Worm (Caenorhabditis elegans) whole organism, dauer: ENCODE measurements around the gene C12D8.20.

Experiments
- unc-62 ChIP-seq: sonication (generic microtip); optimal IDR thresholded peaks from 2 replicates; lab custom pipeline; 2017; ENCODE audit warnings: missing biosample characterization, missing genetic modification reagents, missing genetic modification characterization

Gene C12D8.20

ce11 chrV:10222007-10222406, at the start of gene C12D8.20:
Gene C12D8.20 (plus strand): TSS chrV:10222307.
- no peak for TF ChIP-seq unc-62

ce11 chrV:10173653-10174052, 48.5 kb upstream of the C12D8.20 start, which contains the start of gene egl-3:
Gene egl-3 (minus strand): TSS chrV:10173753.
- TF ChIP-seq unc-62: no peak

DNA sequence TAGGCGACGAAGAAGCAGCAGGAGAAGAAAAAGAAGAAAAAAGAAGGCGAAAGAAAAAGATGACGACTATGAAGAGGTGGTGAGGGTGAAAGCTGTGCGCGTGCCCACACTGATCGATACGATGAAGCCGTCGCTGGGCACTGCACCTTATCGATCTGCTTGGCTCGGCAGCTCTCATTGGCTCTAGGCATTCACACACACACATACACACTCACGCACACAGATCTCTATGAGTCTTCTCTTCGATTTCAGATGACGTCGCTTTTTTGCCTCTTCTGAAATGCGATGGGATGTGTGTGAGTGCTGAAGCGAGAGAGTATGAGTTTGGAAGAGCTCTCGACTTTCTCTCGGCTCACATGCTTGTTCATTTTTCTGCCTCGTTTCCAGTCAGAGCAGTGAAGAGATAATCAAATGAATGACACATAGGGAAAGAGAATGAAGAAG, 47.5 kb upstream of the C12D8.20 start:
- no peak for TF ChIP-seq unc-62

DNA sequence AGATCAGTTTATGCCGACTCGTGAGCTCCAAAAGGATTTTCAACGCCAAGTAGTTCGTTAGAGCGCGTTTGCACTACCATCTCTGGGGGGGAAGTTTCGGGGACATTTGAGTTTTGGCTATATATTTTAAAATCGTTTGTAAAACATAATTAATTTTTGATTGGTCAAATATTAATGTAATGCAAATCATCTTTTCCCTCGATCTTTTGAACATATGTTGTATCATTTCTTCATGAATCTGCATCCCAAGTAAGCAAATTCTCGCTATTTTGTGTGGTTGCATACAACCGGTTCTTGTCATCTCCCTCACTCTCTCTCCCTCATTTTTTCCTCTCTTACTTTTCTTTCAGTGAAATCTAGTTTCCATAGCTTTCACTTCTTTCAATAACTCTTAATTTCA, 43.9 kb upstream of the C12D8.20 start:
- no peak for TF ChIP-seq unc-62

DNA sequence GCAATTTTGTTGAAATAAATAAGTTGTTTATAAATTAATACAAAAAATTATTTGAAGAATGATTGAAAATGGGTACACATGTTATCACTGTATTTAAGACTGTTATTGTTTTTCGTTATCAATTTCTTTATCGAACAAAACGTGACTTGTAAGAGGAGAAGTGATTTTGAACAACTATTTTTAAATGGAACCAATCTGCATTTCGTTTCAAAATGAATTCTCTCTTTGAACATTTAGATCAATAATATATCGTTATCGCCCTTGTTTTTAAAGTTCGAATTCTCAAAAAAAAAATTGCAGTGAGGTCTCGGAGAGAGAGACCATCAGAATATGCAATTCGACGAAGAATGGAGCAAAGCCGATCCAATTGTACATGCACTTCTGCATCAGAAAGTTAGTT, 42.9 kb upstream of the C12D8.20 start, which contains the start of gene cul-5:
cul-5 (plus strand) TSS at position 301 of the 400 bp plus-strand sequence.
- TF ChIP-seq unc-62: no peak

- TF ChIP-seq unc-62: no peak
These were observed 39.1 kb upstream of the C12D8.20 start, which contains the start of gene ZK856.4 for ce11 chrV:10182984-10183383. Gene ZK856.4 (plus strand): TSS chrV:10183284.

DNA sequence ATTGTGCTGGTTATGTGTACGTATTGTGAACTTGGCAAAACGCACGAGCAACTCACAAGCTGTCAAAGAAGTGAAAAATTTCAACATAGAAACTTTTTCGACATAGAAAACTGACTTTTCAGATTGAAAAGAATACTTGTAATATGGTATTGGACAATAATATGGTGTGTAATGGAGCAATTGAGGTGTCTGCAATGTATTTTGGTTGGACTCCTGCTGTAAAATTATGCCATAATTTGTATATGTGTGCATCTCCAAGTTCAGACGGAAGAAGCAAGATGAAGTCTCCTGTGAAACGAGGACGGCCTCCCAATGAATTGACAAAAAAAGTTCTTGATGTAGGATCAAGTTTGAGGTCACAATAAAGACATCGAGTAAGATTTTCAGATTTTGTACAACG, 38.3 kb upstream of the C12D8.20 start:
- TF ChIP-seq unc-62: no peak

ce11 chrV:10185719-10186118, 36.4 kb upstream of the C12D8.20 start, which contains the start of gene ZK856.18:
Gene ZK856.18 (minus strand): TSS chrV:10186007.
- no peak for TF ChIP-seq unc-62

- TF ChIP-seq unc-62: no peak
These were observed 32.0 kb upstream of the C12D8.20 start, which contains the start of gene ZK856.5 for ce11 chrV:10190081-10190556. Gene ZK856.5 (minus strand): TSS chrV:10190131.

DNA sequence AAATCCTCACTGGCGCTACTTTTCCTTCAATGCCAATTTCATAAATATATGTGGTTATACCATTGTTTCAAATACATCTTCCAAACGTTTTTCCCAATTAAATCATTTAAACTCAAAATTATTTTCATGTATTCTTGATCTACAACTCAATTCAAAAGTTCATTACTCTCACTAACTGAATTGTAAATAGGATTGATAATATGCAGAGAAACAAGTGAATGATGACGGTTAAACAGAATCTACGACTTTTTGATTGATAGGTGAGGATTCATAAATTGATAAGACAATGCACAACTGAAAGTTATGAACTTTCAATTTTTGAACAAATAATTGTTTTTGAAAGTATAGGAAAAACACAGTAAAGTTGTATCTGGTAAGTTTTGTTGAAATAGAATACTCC, 30.9 kb upstream of the C12D8.20 start:
- no peak for TF ChIP-seq unc-62

DNA sequence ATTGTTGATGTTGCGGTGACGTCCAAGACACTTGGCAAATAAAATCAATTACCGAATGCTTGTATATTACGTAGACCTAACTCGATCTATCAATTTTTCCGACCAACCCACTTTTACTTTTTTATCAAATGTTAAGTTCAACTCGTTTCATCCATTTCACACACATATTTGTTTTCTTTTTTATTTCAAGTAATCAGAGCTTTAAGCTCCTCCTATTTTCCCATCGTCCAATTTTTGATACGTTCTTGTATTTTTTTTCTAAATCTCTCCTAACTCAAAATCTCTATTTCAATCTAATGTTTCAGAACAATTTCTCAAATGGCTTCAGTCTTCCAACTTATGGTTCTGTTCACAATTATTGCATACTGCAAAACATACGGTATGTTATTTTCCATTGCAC, 23.7 kb upstream of the C12D8.20 start, which contains the start of gene ZK856.6:
ZK856.6 (plus strand) TSS at position 301 of the 400 bp plus-strand sequence.
- no peak for TF ChIP-seq unc-62

DNA sequence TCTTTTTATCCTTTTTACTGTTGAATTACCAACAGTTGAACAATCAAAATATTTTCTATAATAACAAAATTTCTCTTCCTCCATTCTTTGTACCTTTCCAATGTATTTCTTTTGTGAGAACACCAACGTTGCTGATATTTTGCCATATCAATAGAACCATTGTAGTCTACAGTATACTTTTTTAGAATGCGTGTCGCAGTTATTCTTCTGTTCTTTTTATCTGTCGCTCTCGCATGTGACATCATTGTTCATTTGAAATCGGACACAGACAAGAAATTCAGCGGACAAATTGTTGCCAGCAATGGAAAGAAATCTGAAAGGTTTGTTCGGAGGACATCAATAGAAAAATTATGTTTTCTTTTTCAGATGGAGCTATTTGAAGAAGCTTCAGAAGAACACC, 20.2 kb upstream of the C12D8.20 start, which contains the start of gene ZK856.7:
ZK856.7 (plus strand) TSS at position 186 of the 400 bp plus-strand sequence.
- no peak for TF ChIP-seq unc-62

- TF ChIP-seq unc-62: no peak
These were observed 19.8 kb upstream of the C12D8.20 start for ce11 chrV:10202340-10202739.

- no peak for TF ChIP-seq unc-62
These were observed 18.6 kb upstream of the C12D8.20 start, which contains the start of gene chpf-1 for ce11 chrV:10203435-10204009. Gene chpf-1 (minus strand): TSS chrV:10203485.

- TF ChIP-seq unc-62: no peak
These were observed 17.2 kb upstream of the C12D8.20 start, which contains the start of the genes ZK856.19 and ZK856.11 for ce11 chrV:10204863-10205338. Gene ZK856.19 (minus strand): TSS chrV:10204913. Gene ZK856.11 (minus strand): TSS chrV:10204938.

DNA sequence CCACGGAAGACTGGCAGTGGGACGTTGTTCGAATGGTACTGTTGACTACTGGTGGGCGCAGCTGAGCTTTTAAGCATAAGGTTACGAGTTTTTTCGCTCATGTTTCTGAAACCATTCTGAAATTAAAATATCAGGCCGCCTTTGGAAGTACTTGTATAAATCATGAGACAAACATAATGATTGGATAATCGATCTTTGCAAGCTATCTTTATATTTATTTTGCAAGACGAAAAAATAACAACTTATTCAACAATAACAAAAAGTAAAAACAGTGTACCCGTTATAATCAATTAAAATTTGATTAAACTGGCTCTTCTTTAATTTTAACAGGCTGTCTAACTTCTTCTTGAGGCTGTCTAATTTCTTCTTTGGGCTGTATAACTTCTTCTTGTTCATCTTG, 16.6 kb upstream of the C12D8.20 start, which contains the start of gene ZK856.16:
ZK856.16 (minus strand) TSS at position 101 of the 400 bp plus-strand sequence.
- no peak for TF ChIP-seq unc-62

DNA sequence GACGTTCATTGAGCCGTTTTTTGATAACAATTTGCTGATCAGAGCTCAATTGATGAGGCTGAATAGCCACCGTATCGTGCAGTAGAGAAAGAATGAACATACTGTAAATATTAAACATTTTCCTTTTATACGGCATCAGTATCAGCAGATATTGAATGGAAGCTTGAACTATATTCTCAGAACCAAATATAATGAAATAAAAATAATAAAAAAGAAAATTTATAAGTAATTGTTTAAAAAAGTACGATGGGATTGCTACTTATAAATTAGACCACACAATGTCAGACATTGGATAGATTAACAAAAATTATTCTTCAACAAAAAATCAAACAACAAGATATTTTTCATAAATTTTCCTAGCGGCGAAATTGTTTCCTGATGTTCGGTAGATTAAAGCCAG, 15.6 kb upstream of the C12D8.20 start, which contains the start of gene rpc-25:
rpc-25 (minus strand) TSS at position 101 of the 400 bp plus-strand sequence.
- no peak for TF ChIP-seq unc-62

DNA sequence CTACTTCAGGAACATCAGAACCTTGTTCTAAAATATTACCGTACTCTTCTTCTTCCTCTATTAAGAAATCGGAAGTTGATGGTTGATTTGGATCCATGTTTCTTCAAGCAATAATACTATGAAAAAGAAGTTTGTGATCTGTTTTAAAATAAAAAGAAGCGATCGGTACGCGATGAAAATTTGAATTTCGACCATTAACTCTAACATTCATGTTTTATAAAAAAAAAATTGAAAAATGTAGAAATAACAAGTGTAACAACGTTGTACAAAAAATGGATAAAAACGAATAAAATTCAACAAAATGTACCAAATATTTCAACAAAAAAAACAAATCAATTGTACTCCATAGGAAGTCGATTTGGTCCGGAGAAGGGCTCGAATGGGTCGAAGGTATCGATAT, 11.9 kb upstream of the C12D8.20 start, which contains the start of gene tftc-3:
tftc-3 (minus strand) TSS at position 101 of the 400 bp plus-strand sequence.
- no peak for TF ChIP-seq unc-62
